Worm (Caenorhabditis elegans) whole organism, late embryonic: ENCODE results near the gene Y41E3.22.

ENCODE experiments used
- C38D4.7 ChIP-seq: fragments of 200-800 bp; sonication (Bioruptor generic); optimal IDR thresholded peaks from 2 replicates; lab custom pipeline; 2018; ENCODE audit warnings: mild to moderate bottlenecking, missing genetic modification characterization, moderate library complexity, missing compliant biosample characterization
- K02D7.2 ChIP-seq: sonication (generic microtip); optimal IDR thresholded peaks from 2 replicates; lab custom pipeline; 2017; ENCODE audit warnings: mild to moderate bottlenecking, missing genetic modification characterization, missing compliant biosample characterization
- T23F11.4 ChIP-seq: fragments of 200-800 bp; sonication (Bioruptor generic); optimal IDR thresholded peaks from 2 replicates; lab custom pipeline; 2018; ENCODE audit warnings: mild to moderate bottlenecking, missing genetic modification characterization, missing compliant biosample characterization
- ahr-1 ChIP-seq: sonication (generic microtip); optimal IDR thresholded peaks from 2 replicates; lab custom pipeline; 2016; ENCODE audit warnings: missing genetic modification characterization, missing compliant biosample characterization
- ama-1 ChIP-seq: fragments of 150-350 bp; optimal IDR thresholded peaks from 2 replicates; lab custom pipeline; 2014
- ceh-14 ChIP-seq: sonication (generic microtip); optimal IDR thresholded peaks from 2 replicates; lab custom pipeline; 2016; ENCODE audit warnings: missing genotype, missing genetic modification characterization, missing compliant biosample characterization
- ceh-18 ChIP-seq: sonication (generic microtip); optimal IDR thresholded peaks from 2 replicates; lab custom pipeline; 2016; ENCODE audit warnings: missing genetic modification characterization, missing compliant biosample characterization
- ceh-24 ChIP-seq: sonication (generic microtip); optimal IDR thresholded peaks from 2 replicates; lab custom pipeline; 2016; ENCODE audit warnings: mild to moderate bottlenecking, missing genetic modification characterization, missing compliant biosample characterization
- ceh-30 ChIP-seq: fragments of 150-350 bp; optimal IDR thresholded peaks from 2 replicates; lab custom pipeline; 2014; ENCODE audit warnings: missing biosample characterization, missing genetic modification characterization
- ceh-31 ChIP-seq: sonication (generic microtip); optimal IDR thresholded peaks from 2 replicates; lab custom pipeline; 2016; ENCODE audit warnings: missing genetic modification characterization, missing compliant biosample characterization
- ceh-48 ChIP-seq: sonication (generic microtip); optimal IDR thresholded peaks from 2 replicates; lab custom pipeline; 2016; ENCODE audit warnings: missing genetic modification characterization, inconsistent platforms, missing compliant biosample characterization
- che-1 ChIP-seq: sonication (generic microtip); optimal IDR thresholded peaks from 2 replicates; lab custom pipeline; 2016; ENCODE audit warnings: mild to moderate bottlenecking, missing genetic modification characterization, missing compliant biosample characterization
- dmd-4 ChIP-seq: sonication (generic microtip); optimal IDR thresholded peaks from 2 replicates; lab custom pipeline; 2016; ENCODE audit warnings: borderline replicate concordance, missing genetic modification characterization, missing compliant biosample characterization
- dve-1 ChIP-seq: sonication (generic microtip); optimal IDR thresholded peaks from 2 replicates; lab custom pipeline; 2017; ENCODE audit warnings: antibody characterized with exemption, mild to moderate bottlenecking, missing genetic modification characterization, missing compliant biosample characterization
- elt-2 ChIP-seq: sonication (generic microtip); optimal IDR thresholded peaks from 2 replicates; lab custom pipeline; 2016; ENCODE audit warnings: missing genetic modification reagents, missing genetic modification characterization, missing compliant biosample characterization
- elt-4 ChIP-seq: sonication (generic microtip); optimal IDR thresholded peaks from 2 replicates; lab custom pipeline; 2016; ENCODE audit warnings: missing genetic modification characterization, missing compliant biosample characterization
- ets-4 ChIP-seq: sonication (generic microtip); optimal IDR thresholded peaks from 2 replicates; lab custom pipeline; 2016; ENCODE audit warnings: missing genetic modification characterization, missing compliant biosample characterization
- eyg-1 ChIP-seq: sonication (generic microtip); optimal IDR thresholded peaks from 2 replicates; lab custom pipeline; 2016; ENCODE audit warnings: missing genotype, missing genetic modification characterization, missing compliant biosample characterization
- fax-1 ChIP-seq: sonication (generic microtip); optimal IDR thresholded peaks from 2 replicates; lab custom pipeline; 2016; ENCODE audit warnings: missing genotype, missing genetic modification characterization, missing compliant biosample characterization
- fkh-10 ChIP-seq: fragments of 150-350 bp; optimal IDR thresholded peaks from 2 replicates; lab custom pipeline; 2014; ENCODE audit warnings: missing biosample characterization, missing genetic modification reagents, missing genetic modification characterization
- fkh-6 ChIP-seq: sonication (generic microtip); optimal IDR thresholded peaks from 2 replicates; lab custom pipeline; 2016; ENCODE audit warnings: missing genetic modification characterization, missing compliant biosample characterization
- gmeb-2 ChIP-seq: sonication (generic microtip); optimal IDR thresholded peaks from 2 replicates; lab custom pipeline; 2016; ENCODE audit warnings: missing genetic modification characterization, inconsistent platforms, missing compliant biosample characterization
- hlh-15 ChIP-seq: sonication (generic microtip); optimal IDR thresholded peaks from 2 replicates; lab custom pipeline; 2016; ENCODE audit warnings: missing genetic modification characterization, missing compliant biosample characterization
- hlh-6 ChIP-seq: sonication (generic microtip); optimal IDR thresholded peaks from 2 replicates; lab custom pipeline; 2016; ENCODE audit warnings: missing genotype, missing genetic modification characterization, missing compliant biosample characterization
- hlh-8 ChIP-seq: sonication (generic microtip); optimal IDR thresholded peaks from 2 replicates; lab custom pipeline; 2016; ENCODE audit warnings: missing genotype, missing genetic modification characterization, missing compliant biosample characterization
- lim-6 ChIP-seq: sonication (generic microtip); optimal IDR thresholded peaks from 2 replicates; lab custom pipeline; 2016; ENCODE audit warnings: missing genetic modification characterization, missing compliant biosample characterization
- lin-11 ChIP-seq: fragments of 200-800 bp; sonication (Bioruptor generic); optimal IDR thresholded peaks from 2 replicates; lab custom pipeline; 2018; ENCODE audit warnings: mild to moderate bottlenecking, missing genetic modification characterization, missing compliant biosample characterization
- madf-2 ChIP-seq: sonication (generic microtip); optimal IDR thresholded peaks from 2 replicates; lab custom pipeline; 2017; ENCODE audit warnings: missing genetic modification characterization, missing compliant biosample characterization
- nfya-1 ChIP-seq: sonication (generic microtip); optimal IDR thresholded peaks from 2 replicates; lab custom pipeline; 2017; ENCODE audit warnings: missing genetic modification characterization, mild to moderate bottlenecking, missing compliant biosample characterization, antibody characterized with exemption, moderate library complexity
- npax-4 ChIP-seq: sonication (generic microtip); optimal IDR thresholded peaks from 2 replicates; lab custom pipeline; 2016; ENCODE audit warnings: missing genetic modification characterization, missing compliant biosample characterization
- pqm-1 ChIP-seq: sonication (generic microtip); optimal IDR thresholded peaks from 2 replicates; lab custom pipeline; 2016; ENCODE audit warnings: missing genetic modification characterization, missing compliant biosample characterization
- sox-2 ChIP-seq: fragments of 200-800 bp; sonication (Bioruptor generic); IDR thresholded peaks from 2 replicates; pipeline ENCODE4 v1.3.6; 2022; ENCODE audit warnings: missing genetic modification reagents, missing genetic modification characterization, missing compliant biosample characterization
- sox-4 ChIP-seq: sonication (generic microtip); optimal IDR thresholded peaks from 2 replicates; lab custom pipeline; 2017; ENCODE audit warnings: mild to moderate bottlenecking, missing genetic modification characterization, inconsistent platforms, missing compliant biosample characterization
- syd-9 ChIP-seq: sonication (generic microtip); optimal IDR thresholded peaks from 2 replicates; lab custom pipeline; 2016; ENCODE audit warnings: mild to moderate bottlenecking, missing genetic modification characterization, moderate library complexity, missing compliant biosample characterization
- tbx-2 ChIP-seq: sonication (generic microtip); optimal IDR thresholded peaks from 2 replicates; lab custom pipeline; 2016; ENCODE audit warnings: missing genetic modification characterization, missing compliant biosample characterization
- ttx-3 ChIP-seq: sonication (generic microtip); optimal IDR thresholded peaks from 2 replicates; lab custom pipeline; 2016; ENCODE audit warnings: missing genetic modification reagents, missing genetic modification characterization, missing compliant biosample characterization
- unc-3 ChIP-seq, 2 experiments: fragments of 200-800 bp in 1 of 2; sonication (Bioruptor generic) in 1 of 2; sonication (generic microtip) in 1 of 2; conservative IDR thresholded peaks in 1 of 2; optimal IDR thresholded peaks in 1 of 2; 2 replicates each; pipeline versions ENCODE4 v1.3.6 to Lab custom; 2016 to 2022; ENCODE audit warnings: missing compliant biosample characterization in 2 of 2, missing genetic modification characterization in 2 of 2, missing genetic modification reagents in 1 of 2
- unc-42 ChIP-seq: sonication (generic microtip); optimal IDR thresholded peaks from 2 replicates; lab custom pipeline; 2016; ENCODE audit warnings: missing genotype, missing genetic modification characterization, missing compliant biosample characterization
- unc-55 ChIP-seq: sonication (generic microtip); optimal IDR thresholded peaks from 2 replicates; lab custom pipeline; 2017; ENCODE audit warnings: missing biosample characterization, missing genetic modification reagents, missing genetic modification characterization
- unc-86 ChIP-seq: sonication (generic microtip); optimal IDR thresholded peaks from 2 replicates; lab custom pipeline; 2016; ENCODE audit warnings: missing genetic modification characterization, missing compliant biosample characterization

The Y41E3.22 gene

ce11 chrIV:14950468-14950867 is at the start of gene Y41E3.22:
Gene Y41E3.22, plus strand, starts transcription at chrIV:14950710.
- TF ChIP-seq tbx-2 (no peak), lin-11 (tag; lab: Kevin White, UChicago) (no peak), syd-9 (tag; lab: Kevin White, UChicago) (no peak), fkh-6 (tag; lab: Kevin White, UChicago) (no peak), ceh-30 (tag; lab: Kevin White, UChicago) (no peak), pqm-1 (tag; lab: Kevin White, UChicago) (no peak), madf-2 (tag; lab: Kevin White, UChicago) (no peak), elt-4 (no peak), hlh-6 (tag; lab: Kevin White, UChicago) (no peak), sox-2 (GFP tag; lab: Robert Waterston, UW) (no peak), C38D4.7 (no peak), unc-42 (tag; lab: Kevin White, UChicago) (no peak), eyg-1 (tag; lab: Kevin White, UChicago) (no peak), T23F11.4 (GFP tag; lab: Kevin White, UChicago) (no peak), ceh-24 (tag; lab: Kevin White, UChicago) (no peak), ets-4 (no peak), che-1 (tag; lab: Kevin White, UChicago) (no peak), hlh-15 (tag; lab: Kevin White, UChicago) (no peak)

- TF ChIP-seq ama-1 (lab: Kevin White, UChicago) (no peak), npax-4 (tag; lab: Kevin White, UChicago) (no peak), hlh-6 (tag; lab: Kevin White, UChicago) (no peak), gmeb-2 (tag; lab: Kevin White, UChicago) (no peak), nfya-1 (tag; lab: Kevin White, UChicago) (no peak), ceh-31 (tag; lab: Kevin White, UChicago) (no peak), unc-3 (GFP tag; conservative IDR thresholded peaks at IDR 0.05; lab: Robert Waterston, UW) (no peak), unc-3 (tag; optimal IDR thresholded peaks at IDR 0.05; lab: Kevin White, UChicago) (no peak), unc-86 (tag; lab: Kevin White, UChicago) (no peak)
These were observed 47.3 kb upstream of the Y41E3.22 start for ce11 chrIV:14903188-14903587.

ce11 chrIV:14909589-14909988 is 40.9 kb upstream of the Y41E3.22 start, which contains the start of gene pnc-2:
Gene pnc-2, minus strand, starts transcription at chrIV:14909689.
- TF ChIP-seq elt-2 (tag; lab: Kevin White, UChicago): no peak
- no peak for TF ChIP-seq dmd-4
- TF ChIP-seq dve-1 (tag; lab: Kevin White, UChicago): no peak
- TF ChIP-seq ceh-48 (tag; lab: Kevin White, UChicago): no peak
- TF ChIP-seq ceh-18: no peak
- no peak for TF ChIP-seq hlh-8 (tag; lab: Kevin White, UChicago)
- TF ChIP-seq, all 69 proteins: peak for 0

- no peak for TF ChIP-seq fkh-10
- no peak for TF ChIP-seq unc-55
- no peak for TF ChIP-seq ceh-30 (tag; lab: Kevin White, UChicago)
- no peak for TF ChIP-seq T23F11.4 (GFP tag; lab: Kevin White, UChicago)
- no peak for TF ChIP-seq sox-4 (tag; lab: Kevin White, UChicago)
- TF ChIP-seq lim-6: no peak
- TF ChIP-seq unc-42 (tag; lab: Kevin White, UChicago): no peak
- no peak for TF ChIP-seq fax-1
- TF ChIP-seq unc-86 (tag; lab: Kevin White, UChicago): no peak
- TF ChIP-seq eyg-1 (tag; lab: Kevin White, UChicago): no peak
- no peak for TF ChIP-seq ttx-3 (tag; lab: Kevin White, UChicago)
- no peak for TF ChIP-seq ceh-14
- TF ChIP-seq K02D7.2 (tag; lab: Kevin White, UChicago): no peak
- no peak for TF ChIP-seq ahr-1 (tag; lab: Kevin White, UChicago)
- TF ChIP-seq che-1 (tag; lab: Kevin White, UChicago): no peak
- no peak for TF ChIP-seq madf-2 (tag; lab: Kevin White, UChicago)
- TF ChIP-seq, all 69 proteins: peak for 0
These were observed 31.2 kb upstream of the Y41E3.22 start, which contains the start of gene ccch-5 for ce11 chrIV:14919310-14919709. Gene ccch-5, plus strand, starts transcription at chrIV:14919610.
